Fruit fly (Drosophila melanogaster) whole organism, larva: ENCODE results near the gene Trf4-1.

Experiments used
- noc ChIP-seq: fragments of 200-800 bp; sonication (Bioruptor generic); optimal IDR thresholded peaks from 3 replicates; lab custom pipeline; 2019; ENCODE audit warnings: missing biosample characterization, mild to moderate bottlenecking, missing genetic modification characterization, moderate library complexity

The Trf4-1 gene

DNA sequence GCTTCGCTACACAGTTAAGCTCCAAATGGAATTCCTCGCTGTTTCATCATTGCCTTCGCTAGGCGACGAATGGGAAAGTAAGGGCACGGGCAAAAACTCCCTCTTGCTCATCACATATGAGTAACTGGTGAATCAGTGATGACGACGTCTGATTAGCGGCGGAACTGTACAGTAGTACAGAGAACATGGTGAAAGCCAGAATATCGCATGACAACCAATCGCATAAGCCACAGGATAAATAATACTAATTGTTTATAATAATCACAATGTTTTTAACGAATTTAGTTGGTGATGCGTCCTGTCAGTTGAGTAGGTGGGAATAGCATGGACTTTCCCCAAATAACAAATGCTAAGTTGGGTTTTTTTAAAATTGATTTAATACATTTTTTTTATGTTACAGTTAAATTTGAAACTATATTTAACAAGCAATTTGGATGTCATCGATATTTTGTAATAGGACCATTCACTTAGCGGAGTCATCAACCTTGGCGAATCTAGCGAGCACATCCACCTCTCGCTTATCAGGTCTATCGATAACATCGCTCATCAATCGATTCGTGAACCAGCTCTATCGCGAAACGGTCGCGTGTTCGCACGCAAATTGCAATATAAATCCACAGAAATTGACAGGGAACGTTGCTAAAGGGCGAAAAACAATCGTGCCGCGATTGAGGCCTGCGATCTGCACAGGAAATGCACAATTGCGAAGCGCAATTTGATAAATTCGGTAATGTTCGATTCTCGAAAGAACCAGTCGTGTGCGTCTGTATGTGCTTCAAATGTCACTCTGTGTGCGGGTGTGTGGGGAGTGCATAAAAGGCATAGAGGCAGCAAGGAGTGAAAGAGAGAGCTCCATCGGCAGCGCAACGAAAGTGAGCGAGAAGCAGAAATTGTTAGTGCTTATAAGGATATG is at the start of gene Trf4-1, which contains the start of gene CG12112:
Gene Trf4-1, plus strand, starts transcription at position 236 of the 913 bp plus-strand sequence.
Gene CG12112, minus strand, starts transcription at position 106 of the 913 bp plus-strand sequence.
- TF ChIP-seq noc = peak; percentile 35

DNA sequence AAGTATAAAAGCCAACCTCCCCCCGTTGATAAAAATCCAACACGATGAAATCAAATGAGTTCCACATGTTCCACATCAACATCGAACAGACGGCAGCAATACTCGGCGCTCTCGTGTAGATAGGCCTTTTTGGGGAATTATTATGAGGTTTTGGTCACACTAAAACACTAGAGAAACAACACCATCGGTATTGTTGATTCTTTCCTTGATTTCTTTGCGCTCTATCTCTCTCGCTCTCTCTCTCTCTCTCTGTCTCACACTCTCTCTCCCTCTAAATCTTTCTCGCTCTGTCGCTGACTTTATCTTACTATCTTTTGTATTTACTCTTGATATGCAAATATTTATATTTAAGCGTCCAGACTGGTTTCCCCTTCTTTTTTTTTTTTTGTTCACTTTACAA is 49.4 kb upstream of the Trf4-1 start:
- no peak for TF ChIP-seq noc

DNA sequence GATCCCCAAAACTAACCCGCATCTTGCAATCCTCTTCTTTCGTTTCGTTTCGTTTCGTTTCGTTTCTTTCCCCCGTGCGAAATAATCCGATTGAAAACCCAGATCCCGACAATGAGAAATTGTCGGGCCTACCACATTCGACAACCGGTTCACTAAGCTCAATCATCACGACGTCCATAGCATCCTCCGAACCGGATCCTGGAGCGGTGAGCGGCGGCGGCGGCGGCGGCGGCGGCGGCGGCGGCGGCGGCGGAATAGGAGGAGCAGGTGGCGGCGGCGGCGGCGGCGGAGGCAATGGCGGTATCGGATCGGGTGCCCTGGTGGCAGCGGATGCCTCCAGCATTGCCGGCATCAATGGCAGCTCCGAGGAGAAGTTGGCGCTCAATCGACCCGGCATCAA is 47.9 kb upstream of the Trf4-1 start:
- no peak for TF ChIP-seq noc

DNA sequence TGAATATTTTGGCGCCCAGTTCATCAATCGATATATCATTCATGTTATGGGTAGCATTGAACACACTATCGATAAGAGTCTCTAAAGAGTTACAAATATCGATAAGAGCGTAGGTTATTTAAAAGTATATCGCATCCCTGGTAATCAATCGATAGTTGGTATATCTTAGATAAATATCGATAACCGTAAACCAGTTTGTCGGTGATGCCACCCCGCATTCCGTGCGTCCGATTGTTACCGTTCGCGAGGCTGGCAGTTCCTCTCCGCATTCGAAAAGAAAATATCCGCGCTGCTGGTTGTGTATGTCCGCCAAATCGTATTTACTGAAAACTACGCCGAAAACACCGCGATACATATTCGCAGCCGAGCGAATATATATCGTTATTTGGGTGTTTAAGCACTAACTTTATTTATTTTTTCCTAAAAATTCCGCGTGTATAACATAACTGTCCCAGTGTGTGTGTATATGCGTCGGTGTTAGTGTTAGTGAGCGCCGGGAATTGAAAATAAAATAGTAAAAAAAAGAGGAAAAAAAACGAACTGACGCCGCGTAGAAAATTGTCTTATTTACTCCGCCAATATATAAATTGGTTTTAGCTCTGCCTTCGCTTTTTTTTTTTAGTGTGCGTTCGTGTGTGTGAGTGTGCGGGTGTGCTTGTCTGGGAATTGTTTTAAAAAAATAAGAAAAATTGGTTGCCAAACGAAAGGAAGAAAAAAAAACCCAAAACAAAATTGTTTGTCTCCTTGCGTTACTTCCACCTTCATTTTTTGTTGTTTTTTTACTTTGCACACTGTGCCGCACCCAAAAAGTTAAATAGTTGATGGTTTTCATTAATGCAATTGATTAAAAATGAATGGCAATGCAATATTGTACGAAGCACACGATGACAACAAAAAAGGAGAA is 42.7 kb upstream of the Trf4-1 start, which contains the start of gene Nrg:
Gene Nrg, plus strand, starts transcription at position 253 of the 904 bp plus-strand sequence.
- TF ChIP-seq noc = peak; percentile 12

DNA sequence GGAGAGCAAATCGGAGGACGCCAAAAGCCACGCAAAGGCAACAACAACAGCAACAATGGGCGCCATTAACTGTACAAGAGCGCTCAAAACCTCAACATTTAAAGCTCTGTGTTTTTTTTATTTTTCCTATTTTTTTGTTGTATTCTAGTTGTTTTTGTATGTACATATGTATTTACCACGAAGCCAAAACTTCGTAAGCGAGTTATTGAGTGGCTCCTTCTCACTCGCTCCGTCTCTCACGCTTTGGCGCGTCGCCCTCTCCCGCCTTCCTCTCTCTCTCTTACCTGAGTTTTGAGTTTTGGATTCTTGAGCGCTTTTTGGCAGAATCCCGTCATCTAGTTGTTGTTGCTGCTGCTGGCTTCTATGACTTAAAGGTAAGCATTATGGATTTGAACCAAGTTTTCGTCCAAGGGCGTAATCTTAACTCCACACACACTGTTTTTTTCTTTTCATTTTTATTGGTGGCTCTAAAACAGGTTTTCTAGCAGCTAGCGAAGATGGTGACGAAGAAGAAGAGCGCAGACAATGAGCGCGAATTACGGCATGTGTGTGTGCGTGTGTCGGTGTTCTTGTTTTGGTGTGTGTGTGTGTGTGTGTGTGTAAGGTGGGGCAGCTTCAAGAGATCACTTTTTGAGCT is 42.0 kb upstream of the Trf4-1 start:
- no peak for TF ChIP-seq noc

DNA sequence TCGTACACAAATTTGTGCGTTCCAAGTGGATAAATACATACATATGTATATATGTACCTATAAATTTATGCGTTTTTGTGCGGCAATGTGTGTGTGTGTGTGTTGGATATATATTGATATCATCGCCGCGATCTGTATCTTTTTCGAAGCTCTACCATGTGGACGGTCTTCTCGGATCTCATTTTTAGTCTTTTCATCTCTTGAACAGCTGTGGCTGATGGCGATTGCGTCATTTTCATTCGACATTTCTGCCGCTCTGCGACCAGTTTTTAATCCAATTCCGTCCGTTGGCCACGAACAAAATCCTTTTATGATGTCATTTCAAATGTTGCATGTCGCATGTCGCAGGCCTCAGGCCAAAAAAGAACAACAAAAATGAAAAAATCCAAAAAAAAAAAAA is 39.6 kb upstream of the Trf4-1 start:
- no peak for TF ChIP-seq noc

DNA sequence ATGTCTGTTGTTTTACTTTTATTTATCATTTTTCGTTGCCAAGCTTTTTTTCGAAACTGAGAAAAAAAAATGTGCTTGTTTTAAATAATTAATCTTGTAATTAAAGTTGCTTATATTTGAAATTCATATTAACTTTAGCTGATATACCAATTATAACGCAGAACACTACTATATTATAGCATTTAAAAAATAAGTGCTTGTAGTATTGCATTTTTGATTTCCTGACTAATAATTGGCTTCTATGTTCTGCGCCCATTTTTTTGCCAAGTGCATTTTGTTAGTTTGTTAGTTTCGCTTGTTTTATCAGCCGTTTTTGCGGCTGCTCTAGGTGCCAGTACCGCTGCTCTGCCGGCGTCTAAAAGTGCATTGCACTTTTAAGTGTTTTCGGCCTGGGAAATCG is 38.6 kb upstream of the Trf4-1 start:
- no peak for TF ChIP-seq noc

DNA sequence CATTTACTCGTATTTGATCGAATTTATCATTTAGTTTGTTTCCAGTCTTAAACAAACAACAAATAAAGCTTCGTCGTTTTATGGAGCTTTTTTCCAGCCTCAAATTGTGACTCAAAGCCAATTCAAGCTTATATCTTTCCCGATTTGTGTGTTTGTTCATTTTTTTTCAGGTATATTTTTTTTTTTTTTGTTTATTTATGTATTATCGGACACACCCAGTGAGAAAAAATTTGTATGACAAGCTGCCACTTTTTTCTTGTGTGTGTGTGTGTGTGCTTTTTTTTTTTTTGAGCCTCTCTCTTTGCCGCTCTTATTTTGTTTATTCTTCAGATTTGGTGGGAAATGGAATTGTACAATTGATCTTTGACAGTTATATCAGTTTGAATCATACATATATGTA is 37.6 kb upstream of the Trf4-1 start:
- no peak for TF ChIP-seq noc

DNA sequence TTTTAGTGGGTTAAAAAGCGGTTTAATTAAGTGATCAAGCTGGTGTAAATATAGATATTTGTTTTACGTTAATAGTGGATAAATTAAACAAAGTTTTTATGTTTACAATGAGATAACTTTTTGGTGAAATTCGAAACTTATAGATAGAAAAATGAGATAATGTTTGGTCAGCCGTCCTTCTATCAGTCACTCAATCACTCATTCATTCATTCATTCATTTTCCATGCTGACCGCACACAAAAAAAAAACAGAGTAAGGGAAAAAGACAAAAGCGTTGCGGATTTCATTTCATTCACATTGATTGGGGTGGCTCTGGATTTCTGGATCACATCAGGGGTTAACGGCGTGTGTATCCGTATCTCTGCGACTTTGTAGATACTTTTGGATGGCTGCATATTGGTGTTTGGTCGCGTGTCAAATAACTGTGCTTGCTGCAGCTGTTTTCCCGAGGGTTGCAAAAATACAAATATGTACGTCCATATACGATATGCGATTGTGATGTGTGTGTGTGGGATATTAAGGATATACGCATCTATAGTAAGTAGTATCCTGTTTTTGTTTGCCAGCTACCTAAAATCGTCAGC is 36.5 kb upstream of the Trf4-1 start:
- no peak for TF ChIP-seq noc

DNA sequence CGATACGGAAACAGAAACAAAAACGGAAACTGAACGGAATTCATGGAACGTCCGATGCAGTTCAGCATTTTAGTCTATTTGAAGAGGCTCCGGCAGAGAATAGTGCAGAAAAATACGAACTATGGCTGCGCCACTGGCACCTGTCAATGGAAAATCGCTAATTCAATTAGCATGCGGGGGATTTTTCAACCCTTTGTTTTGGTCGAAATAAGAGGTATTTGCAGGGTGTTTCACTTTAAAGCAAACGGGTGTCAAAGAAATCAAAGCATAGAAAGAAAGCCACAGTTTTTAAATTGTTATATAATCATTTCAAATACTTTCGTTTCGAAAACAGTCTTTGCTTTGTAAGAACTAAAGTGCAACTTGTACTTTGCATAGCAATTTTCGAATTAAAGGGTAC is 30.5 kb upstream of the Trf4-1 start, which contains the start of gene PIP82:
Gene PIP82, minus strand, starts transcription at position 101 of the 400 bp plus-strand sequence.
- no peak for TF ChIP-seq noc

DNA sequence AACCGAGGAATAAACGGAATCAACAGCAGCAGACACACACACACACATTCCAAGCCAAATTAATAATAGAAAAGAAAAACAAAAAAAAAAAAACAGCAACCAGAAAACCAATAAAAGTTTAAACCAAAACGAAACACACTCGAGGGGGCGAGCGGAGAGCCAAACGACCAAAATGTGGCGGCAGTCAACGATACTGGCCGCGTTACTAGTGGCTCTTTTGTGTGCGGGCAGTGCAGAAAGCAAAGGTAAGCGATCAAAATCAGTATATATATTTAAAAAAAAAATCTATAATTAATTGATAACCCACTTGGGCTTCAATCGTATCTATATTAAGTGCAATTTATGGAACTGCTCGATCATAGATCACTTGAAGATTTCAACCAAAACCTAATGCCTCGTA is 28.3 kb upstream of the Trf4-1 start:
- no peak for TF ChIP-seq noc

DNA sequence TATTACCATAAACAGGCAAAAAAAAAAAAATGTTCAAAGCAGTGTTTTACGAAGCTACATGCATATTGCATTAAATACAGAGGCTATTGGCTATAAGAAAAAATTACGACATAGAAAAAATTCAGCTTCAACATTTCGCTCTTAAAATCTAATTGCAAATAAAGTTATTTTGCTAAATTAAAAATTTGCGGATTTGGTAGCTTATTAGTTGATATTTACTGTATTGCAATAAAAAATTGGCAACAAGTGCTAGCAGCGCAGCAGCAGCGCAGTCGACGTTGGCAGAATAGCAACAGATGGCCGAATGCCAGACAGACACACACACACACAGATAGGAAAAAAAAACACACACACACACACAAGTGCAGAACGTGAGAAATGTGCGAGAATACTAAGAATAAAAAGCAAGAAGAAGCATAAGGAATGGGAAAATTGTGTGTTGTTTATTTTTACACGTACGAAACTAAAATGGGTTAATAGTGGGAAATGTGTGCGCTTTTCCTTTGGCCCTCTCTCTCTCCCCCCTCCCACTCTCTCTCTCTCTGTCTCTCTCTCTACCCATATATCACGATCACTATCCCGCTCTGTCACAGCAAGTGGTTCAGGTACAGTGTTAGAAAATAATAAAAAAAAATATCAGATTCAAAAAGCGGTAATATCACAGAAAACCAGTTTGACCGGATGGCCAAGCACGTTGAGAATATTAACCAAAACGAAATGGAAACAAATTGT is 26.4 kb upstream of the Trf4-1 start:
- peak; percentile 68 for TF ChIP-seq noc

DNA sequence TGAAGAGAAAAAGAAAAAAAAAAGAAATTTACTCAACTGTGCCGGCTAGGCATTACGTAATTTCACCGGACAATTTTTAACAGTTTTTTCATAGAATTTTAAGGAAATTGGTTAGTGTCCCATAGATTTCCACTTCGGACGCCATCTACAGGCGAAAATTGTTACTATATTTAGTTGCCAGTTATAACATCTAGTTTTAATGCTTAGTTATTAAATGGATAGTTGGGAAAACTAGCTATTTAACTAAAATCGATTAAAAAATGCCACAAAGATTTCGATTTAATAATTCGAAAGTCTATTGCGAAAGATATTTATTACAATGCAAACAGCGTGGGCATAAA is 25.8 kb upstream of the Trf4-1 start:
- TF ChIP-seq noc = no peak

DNA sequence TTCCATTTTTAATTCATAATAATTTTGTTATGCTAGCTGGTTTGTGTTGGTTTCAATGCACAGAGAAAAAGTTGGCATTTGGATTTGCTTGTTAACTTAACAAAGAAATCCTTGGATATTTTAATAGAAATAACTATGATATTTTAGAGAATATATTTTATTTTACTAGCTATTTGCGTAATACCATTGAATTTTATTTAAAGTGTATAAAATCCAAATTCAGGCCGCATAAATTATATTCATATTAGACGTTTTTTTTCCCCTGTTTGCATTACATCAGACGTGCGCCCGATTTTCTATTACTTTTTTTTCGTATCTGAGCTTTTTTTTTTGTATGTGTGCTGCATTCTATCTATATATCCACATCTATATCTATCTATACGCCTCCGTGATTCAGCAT is 25.4 kb upstream of the Trf4-1 start:
- no peak for TF ChIP-seq noc

DNA sequence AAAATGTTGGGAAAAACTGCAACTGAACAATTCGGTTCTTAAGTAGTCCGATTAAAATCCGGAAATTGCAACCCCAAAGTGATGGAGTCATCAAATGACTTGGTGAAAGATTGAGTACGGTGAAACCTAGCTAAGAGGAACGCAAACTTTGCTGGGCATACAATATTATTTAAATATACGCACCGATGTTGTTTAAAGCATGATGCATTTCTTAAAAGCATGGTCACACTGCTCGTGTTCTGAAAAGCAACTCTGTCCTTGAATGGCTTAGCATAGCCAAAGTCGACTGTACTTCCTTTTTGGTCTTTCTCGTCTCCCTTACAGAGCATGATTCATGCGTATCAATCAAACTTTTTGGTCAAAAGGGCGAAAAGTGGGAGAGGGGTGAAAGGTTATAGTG is 23.5 kb upstream of the Trf4-1 start:
- TF ChIP-seq noc = no peak

DNA sequence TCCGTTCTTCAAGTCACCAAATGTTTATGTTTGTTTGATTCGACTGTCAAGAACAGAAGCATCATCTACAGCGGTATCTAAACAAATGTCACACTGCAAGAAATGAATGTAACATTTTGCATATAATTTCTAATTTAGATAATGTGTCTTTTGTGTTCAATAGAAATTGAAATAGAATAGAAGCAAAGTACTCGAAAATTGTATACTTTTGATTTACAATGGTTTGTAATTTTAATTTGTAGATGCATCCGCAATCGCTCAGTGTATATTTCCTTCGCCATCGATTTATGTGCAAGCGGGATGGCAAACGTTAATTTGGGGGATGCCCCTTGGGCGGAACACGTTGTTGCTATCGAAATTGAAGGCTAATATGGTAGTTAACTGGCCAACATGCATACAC is 21.9 kb upstream of the Trf4-1 start:
- TF ChIP-seq noc = no peak
